Fruit fly (Drosophila melanogaster) S2 (cell line): ENCODE measurements around the gene CG15256.

Experiments
- CG8478 ChIP-seq: fragments of >200 bp; optimal IDR thresholded peaks from 2 replicates; lab custom pipeline; 2018
- CTCF ChIP-seq, 2 experiments: fragments of >200 bp; optimal IDR thresholded peaks; 2 replicates each; lab custom pipeline; 2018

dm6 chr2L:15537402-15537801, 12.8 kb upstream of the CG15256 start:
- no peak for TF ChIP-seq CTCF (optimal IDR thresholded peaks at IDR 0.05; lab: Kevin White, UChicago)
- no peak for TF ChIP-seq CG8478 (lab: Kevin White, UChicago)
